Worm (Caenorhabditis elegans): ENCODE data around the gene set-19.

Gene set-19

ce11 chrX:5628432-5628977, 51.5 kb downstream of the set-19 start:
- TF ChIP-seq hnd-1 (tag; optimal IDR thresholded peaks at IDR 0.05) = no peak
- TF ChIP-seq ama-1 (optimal IDR thresholded peaks at IDR 0.05) = no peak
- no peak for TF ChIP-seq scrt-1 (GFP tag; IDR thresholded peaks at IDR 0.05)
- no peak for TF ChIP-seq ceh-36 (tag; optimal IDR thresholded peaks at IDR 0.05)
- TF ChIP-seq tbx-11 (GFP tag; IDR thresholded peaks at IDR 0.05) = no peak
- TF ChIP-seq aly-1 (tag; optimal IDR thresholded peaks at IDR 0.05) = no peak
- TF ChIP-seq B0310.2 (tag; optimal IDR thresholded peaks at IDR 0.05) = no peak
- no peak for TF ChIP-seq sea-1 (GFP tag; conservative IDR thresholded peaks at IDR 0.05)
- TF ChIP-seq tra-4 (tag; optimal IDR thresholded peaks at IDR 0.05) = no peak
